Fruit fly (Drosophila melanogaster) whole organism, embryonic: ENCODE data around the gene Or9a.

Experiments
- Ada2b ChIP-seq: fragments of 200-800 bp; sonication (Bioruptor generic); IDR thresholded peaks from 2 replicates; pipeline ENCODE4 v1.3.6; 2022; ENCODE audit warnings: missing biosample characterization, missing genetic modification characterization
- B-H2 ChIP-seq: fragments of 200-800 bp; sonication (Bioruptor generic); optimal IDR thresholded peaks from 2 replicates; lab custom pipeline; 2018; ENCODE audit warnings: missing biosample characterization, mild to moderate bottlenecking, missing genetic modification characterization
- BtbVII ChIP-seq: fragments of 200-800 bp; sonication (Bioruptor generic); optimal IDR thresholded peaks from 3 replicates; lab custom pipeline; 2017; ENCODE audit warnings: missing biosample characterization, mild to moderate bottlenecking, missing genetic modification characterization
- CG10147 ChIP-seq: fragments of 200-800 bp; sonication (Bioruptor generic); optimal IDR thresholded peaks from 2 replicates; lab custom pipeline; 2019; ENCODE audit warnings: missing biosample characterization, mild to moderate bottlenecking, missing genetic modification characterization, moderate library complexity
- CG10462 ChIP-seq: fragments of 200-800 bp; sonication (Bioruptor generic); optimal IDR thresholded peaks from 2 replicates; lab custom pipeline; 2016; ENCODE audit warnings: missing biosample characterization, missing genetic modification characterization
- CG10959 ChIP-seq: fragments of 200-800 bp; sonication (Bioruptor generic); IDR thresholded peaks from 2 replicates; pipeline ENCODE4 v1.3.6; 2022; ENCODE audit warnings: missing biosample characterization, missing genetic modification characterization
- CG11093 ChIP-seq: fragments of 200-800 bp; sonication (Bioruptor generic); IDR thresholded peaks from 3 replicates; pipeline ENCODE4 v1.3.6; 2022; ENCODE audit warnings: missing biosample characterization, missing genetic modification characterization
- CG12071 ChIP-seq: fragments of 200-800 bp; sonication (Bioruptor generic); optimal IDR thresholded peaks from 3 replicates; lab custom pipeline; 2018; ENCODE audit warnings: missing biosample characterization, mild to moderate bottlenecking, missing genetic modification characterization
- CG13296 ChIP-seq: fragments of 200-800 bp; sonication (Bioruptor generic); optimal IDR thresholded peaks from 3 replicates; lab custom pipeline; 2018; ENCODE audit warnings: missing biosample characterization, mild to moderate bottlenecking, missing genetic modification characterization
- CG15073 ChIP-seq: fragments of 200-800 bp; sonication (Bioruptor generic); optimal IDR thresholded peaks from 2 replicates; lab custom pipeline; 2016; ENCODE audit warnings: missing biosample characterization, missing genetic modification characterization
- CG15269 ChIP-seq: fragments of 200-800 bp; sonication (Bioruptor generic); optimal IDR thresholded peaks from 2 replicates; lab custom pipeline; 2018; ENCODE audit warnings: missing biosample characterization, mild to moderate bottlenecking, missing genetic modification characterization, moderate library complexity
- CG16815 ChIP-seq: fragments of 200-800 bp; sonication (Bioruptor generic); optimal IDR thresholded peaks from 3 replicates; lab custom pipeline; 2017; ENCODE audit warnings: missing biosample characterization, mild to moderate bottlenecking, missing genetic modification characterization
- CG18262 ChIP-seq: fragments of 200-800 bp; optimal IDR thresholded peaks from 3 replicates; lab custom pipeline; 2019; ENCODE audit warnings: missing biosample characterization, mild to moderate bottlenecking, missing genetic modification characterization, moderate library complexity
- CG18599 ChIP-seq: fragments of 200-800 bp; sonication (Bioruptor generic); optimal IDR thresholded peaks from 3 replicates; lab custom pipeline; 2017; ENCODE audit warnings: missing biosample characterization, missing genetic modification characterization, mild to moderate bottlenecking, moderate library complexity, missing genetic modification reagents
- CG18619 ChIP-seq: fragments of 200-800 bp; sonication (Bioruptor generic); optimal IDR thresholded peaks from 3 replicates; lab custom pipeline; 2017; ENCODE audit warnings: missing biosample characterization, mild to moderate bottlenecking, missing genetic modification characterization
- CG2712 ChIP-seq: fragments of 200-800 bp; optimal IDR thresholded peaks from 3 replicates; lab custom pipeline; 2019; ENCODE audit warnings: missing biosample characterization, mild to moderate bottlenecking, missing genetic modification characterization, moderate library complexity
- CG31441 ChIP-seq: fragments of 200-800 bp; sonication (Bioruptor generic); IDR thresholded peaks from 2 replicates; pipeline ENCODE4 v1.3.6; 2022; ENCODE audit warnings: missing biosample characterization, missing genetic modification characterization
- CG4707 ChIP-seq: fragments of 200-800 bp; sonication (Bioruptor generic); optimal IDR thresholded peaks from 2 replicates; lab custom pipeline; 2018; ENCODE audit warnings: missing biosample characterization, mild to moderate bottlenecking, missing genetic modification characterization, moderate library complexity
- CG4730 ChIP-seq: fragments of 200-800 bp; sonication (Bioruptor generic); IDR thresholded peaks from 2 replicates; pipeline ENCODE4 v1.3.6; 2022; ENCODE audit warnings: missing biosample characterization, missing genetic modification characterization
- CG7928 ChIP-seq: fragments of 200-800 bp; sonication (Bioruptor generic); optimal IDR thresholded peaks from 2 replicates; lab custom pipeline; 2017; ENCODE audit warnings: missing biosample characterization, mild to moderate bottlenecking, missing genetic modification characterization
- D ChIP-seq, 2 experiments: fragments of 200-800 bp in 1 of 2; fragments of >200 bp in 1 of 2; sonication (Bioruptor generic) in 1 of 2; optimal IDR thresholded peaks; 2 replicates in 1 of 2; 3 replicates in 1 of 2; lab custom pipeline; 2017; ENCODE audit warnings: mild to moderate bottlenecking in 1 of 2, missing biosample characterization in 1 of 2, missing genetic modification characterization in 1 of 2, missing genetic modification reagents in 1 of 2
- Deaf1 ChIP-seq: fragments of 200-800 bp; optimal IDR thresholded peaks from 3 replicates; lab custom pipeline; 2019; ENCODE audit warnings: missing biosample characterization, mild to moderate bottlenecking, missing genetic modification characterization, moderate library complexity
- Dp ChIP-seq: fragments of 200-800 bp; sonication (Bioruptor generic); optimal IDR thresholded peaks from 2 replicates; lab custom pipeline; 2018; ENCODE audit warnings: missing biosample characterization, mild to moderate bottlenecking, missing genetic modification characterization, moderate library complexity
- Hr51 ChIP-seq, 2 experiments: fragments of 200-800 bp; sonication (Bioruptor generic); optimal IDR thresholded peaks; 2 replicates in 1 of 2; 3 replicates in 1 of 2; lab custom pipeline; 2016 to 2018; ENCODE audit warnings: missing biosample characterization in 2 of 2, missing genetic modification characterization in 2 of 2, mild to moderate bottlenecking in 1 of 2, moderate library complexity in 1 of 2
- Med ChIP-seq: fragments of 200-800 bp; sonication (Bioruptor generic); peaks from one replicate; lab custom pipeline; 2016; ENCODE audit warnings: missing biosample characterization, missing genetic modification characterization, mild to moderate bottlenecking, inconsistent platforms, moderate library complexity
- Mes4 ChIP-seq: fragments of 200-800 bp; sonication (Bioruptor generic); optimal IDR thresholded peaks from 2 replicates; lab custom pipeline; 2016; ENCODE audit warnings: missing biosample characterization, missing genetic modification characterization
- Oli ChIP-seq: fragments of 200-800 bp; sonication (Bioruptor generic); optimal IDR thresholded peaks from 2 replicates; lab custom pipeline; 2018; ENCODE audit warnings: missing biosample characterization, mild to moderate bottlenecking, missing genetic modification characterization, moderate library complexity
- PHDP ChIP-seq: fragments of 200-800 bp; sonication (Bioruptor generic); optimal IDR thresholded peaks from 3 replicates; lab custom pipeline; 2018; ENCODE audit warnings: missing biosample characterization, mild to moderate bottlenecking, missing genetic modification characterization, moderate library complexity
- Xbp1 ChIP-seq: fragments of 200-800 bp; sonication (Bioruptor generic); optimal IDR thresholded peaks from 3 replicates; lab custom pipeline; 2016; ENCODE audit warnings: missing biosample characterization, mild to moderate bottlenecking, missing genetic modification characterization
- amos ChIP-seq: fragments of 200-800 bp; sonication (Bioruptor generic); IDR thresholded peaks from 2 replicates; pipeline ENCODE4 v1.3.6; 2022; ENCODE audit warnings: missing biosample characterization, missing genetic modification characterization; ENCODE audit not compliant: partially characterized antibody
- bbx ChIP-seq: fragments of 200-800 bp; sonication (Bioruptor generic); IDR thresholded peaks from 2 replicates; pipeline ENCODE4 v1.3.6; 2022; ENCODE audit warnings: missing biosample characterization, missing genetic modification characterization; ENCODE audit not compliant: partially characterized antibody
- chinmo ChIP-seq: fragments of 200-800 bp; sonication (Bioruptor generic); IDR thresholded peaks from 4 replicates; pipeline ENCODE4 v1.3.6; 2022; ENCODE audit warnings: missing biosample characterization, missing genetic modification characterization; ENCODE audit not compliant: partially characterized antibody
- da ChIP-seq: fragments of 200-800 bp; sonication (Bioruptor generic); optimal IDR thresholded peaks from 2 replicates; lab custom pipeline; 2016; ENCODE audit warnings: missing biosample characterization, missing genetic modification characterization
- ems ChIP-seq: fragments of 200-800 bp; sonication (Bioruptor generic); optimal IDR thresholded peaks from 3 replicates; lab custom pipeline; 2016; ENCODE audit warnings: missing biosample characterization, missing genetic modification characterization
- ftz-f1 ChIP-seq: fragments of 200-800 bp; sonication (Bioruptor generic); optimal IDR thresholded peaks from 2 replicates; lab custom pipeline; 2016; ENCODE audit warnings: missing biosample characterization, missing genetic modification characterization
- fu2 ChIP-seq: fragments of 200-800 bp; sonication (Bioruptor generic); optimal IDR thresholded peaks from 2 replicates; lab custom pipeline; 2016; ENCODE audit warnings: missing biosample characterization, missing genetic modification characterization
- inv ChIP-seq: fragments of 200-800 bp; sonication (Bioruptor generic); IDR thresholded peaks from 2 replicates; pipeline ENCODE4 v1.3.6; 2022; ENCODE audit warnings: missing biosample characterization, missing genetic modification characterization; ENCODE audit not compliant: partially characterized antibody
- mam ChIP-seq: fragments of 200-800 bp; sonication (Bioruptor generic); optimal IDR thresholded peaks from 3 replicates; lab custom pipeline; 2016; ENCODE audit warnings: missing biosample characterization, missing genetic modification characterization
- mld ChIP-seq: fragments of 200-800 bp; sonication (Bioruptor generic); IDR thresholded peaks from 3 replicates; pipeline ENCODE4 v1.3.6; 2022; ENCODE audit warnings: missing biosample characterization, missing genetic modification characterization; ENCODE audit not compliant: partially characterized antibody
- nom ChIP-seq: fragments of 200-800 bp; sonication (Bioruptor generic); optimal IDR thresholded peaks from 2 replicates; lab custom pipeline; 2017; ENCODE audit warnings: missing biosample characterization, missing genetic modification characterization, mild to moderate bottlenecking, moderate library complexity, missing genetic modification reagents
- prd ChIP-seq, 3 experiments: fragments of >200 bp in 2 of 3; fragments of 200-800 bp in 1 of 3; sonication (Bioruptor generic) in 1 of 3; optimal IDR thresholded peaks in 2 of 3; IDR thresholded peaks in 1 of 3; 2 replicates in 2 of 3; 3 replicates in 1 of 3; pipeline versions ENCODE4 v1.3.6 to Lab custom; 2017 to 2022; ENCODE audit warnings: missing biosample characterization in 1 of 3, missing genetic modification characterization in 1 of 3
- ro ChIP-seq: fragments of 200-800 bp; sonication (Bioruptor generic); IDR thresholded peaks from 2 replicates; pipeline ENCODE4 v1.3.6; 2022; ENCODE audit warnings: missing biosample characterization, missing genetic modification characterization
- scrt ChIP-seq: fragments of 200-800 bp; sonication (Bioruptor generic); optimal IDR thresholded peaks from 2 replicates; lab custom pipeline; 2018; ENCODE audit warnings: missing biosample characterization, mild to moderate bottlenecking, missing genetic modification characterization, moderate library complexity
- sug ChIP-seq: fragments of 200-800 bp; optimal IDR thresholded peaks from 2 replicates; lab custom pipeline; 2019; ENCODE audit warnings: missing biosample characterization, mild to moderate bottlenecking, missing genetic modification characterization, moderate library complexity
- tap ChIP-seq: fragments of 200-800 bp; optimal IDR thresholded peaks from 3 replicates; lab custom pipeline; 2019; ENCODE audit warnings: missing biosample characterization, mild to moderate bottlenecking, missing genetic modification characterization, moderate library complexity
- tll ChIP-seq, 2 experiments: fragments of 200-800 bp in 1 of 2; fragments of >200 bp in 1 of 2; sonication (Bioruptor generic) in 1 of 2; optimal IDR thresholded peaks; 2 replicates each; lab custom pipeline; 2017 to 2019; ENCODE audit warnings: missing biosample characterization in 2 of 2, missing genetic modification characterization in 2 of 2, mild to moderate bottlenecking in 1 of 2, moderate library complexity in 1 of 2
- zen2 ChIP-seq: fragments of 200-800 bp; sonication (Bioruptor generic); IDR thresholded peaks from 3 replicates; pipeline ENCODE4 v1.3.6; 2022; ENCODE audit warnings: missing biosample characterization, missing genetic modification characterization; ENCODE audit not compliant: partially characterized antibody

The Or9a gene

dm6 chrX:10487964-10488605, 28.6 kb upstream of the Or9a start (continued):
- TF ChIP-seq chinmo (GFP tag; lab: Robert Waterston, UW), result no peak
- no peak for TF ChIP-seq CG7928
- TF ChIP-seq Mes4 (GFP tag; lab: Kevin White, UChicago), result no peak
- no peak for TF ChIP-seq tap (tag; lab: Kevin White, UChicago)
- TF ChIP-seq inv (GFP tag; lab: Robert Waterston, UW), result no peak
- TF ChIP-seq CG4707 (GFP tag; lab: Kevin White, UChicago), result no peak
- peak; percentile 96 for TF ChIP-seq sug (tag; lab: Kevin White, UChicago)
- peak; percentile 59 for TF ChIP-seq CG15269 (tag; lab: Kevin White, UChicago)
- peak; percentile 19 for TF ChIP-seq scrt (GFP tag; lab: Kevin White, UChicago)
- TF ChIP-seq ro (GFP tag; lab: Robert Waterston, UW), result no peak
- TF ChIP-seq tll (GFP tag; optimal IDR thresholded peaks at IDR 0.05; lab: Kevin White, UChicago), result no peak
- TF ChIP-seq Med, result peak; percentile 82
- TF ChIP-seq CG13296 (GFP tag; lab: Kevin White, UChicago), result peak; percentile 53
- TF ChIP-seq CG11093, result no peak
- no peak for TF ChIP-seq B-H2 (GFP tag; lab: Kevin White, UChicago)
- TF ChIP-seq amos (GFP tag; lab: Robert Waterston, UW), result no peak
- peak; percentile 84 for TF ChIP-seq CG18599 (GFP tag; lab: Kevin White, UChicago)
- TF ChIP-seq CG2712, result peak; percentile 26
- TF ChIP-seq CG10462 (GFP tag; lab: Kevin White, UChicago), result no peak
- peak; percentile 18 for TF ChIP-seq ems (GFP tag; lab: Kevin White, UChicago)
- TF ChIP-seq CG10959 (GFP tag; lab: Robert Waterston, UW), result no peak
- TF ChIP-seq fu2 (GFP tag; lab: Kevin White, UChicago), result peak; percentile 13
- no peak for TF ChIP-seq zen2 (GFP tag; lab: Robert Waterston, UW)
- peak; percentile 12; the same call in 1 of the 2 replicates for TF ChIP-seq CG4730 (GFP tag; lab: Robert Waterston, UW)
- TF ChIP-seq Oli (tag; lab: Kevin White, UChicago), result peak; percentile 37
- no peak for TF ChIP-seq prd (optimal IDR thresholded peaks at IDR 0.05; lab: Kevin White, UChicago)
- no peak for TF ChIP-seq prd (GFP tag; IDR thresholded peaks at IDR 0.05; lab: Robert Waterston, UW)
- no peak for TF ChIP-seq nom (GFP tag; lab: Kevin White, UChicago)
- TF ChIP-seq Dp (GFP tag; lab: Kevin White, UChicago), result no peak
- peak; percentile 74 for TF ChIP-seq BtbVII (GFP tag; lab: Kevin White, UChicago)
- no peak for TF ChIP-seq CG18262 (tag; lab: Kevin White, UChicago)
- TF ChIP-seq Deaf1, result peak; percentile 17
- TF ChIP-seq Xbp1 (GFP tag; lab: Kevin White, UChicago), result peak; percentile 31
- no peak for TF ChIP-seq bbx
- 0 out of 2 replicates have a peak, but pooled peaks have one; percentile 16 for TF ChIP-seq CG31441 (GFP tag; lab: Robert Waterston, UW)
- no peak for TF ChIP-seq mld (GFP tag; lab: Robert Waterston, UW)
- TF ChIP-seq Hr51 (GFP tag; optimal IDR thresholded peaks at IDR 0.05; lab: Kevin White, UChicago), result peak in 1 of 2 experiments; percentile 55
- peak; percentile 69 for TF ChIP-seq CG18619 (GFP tag; lab: Kevin White, UChicago)
- no peak for TF ChIP-seq CG16815
- no peak for TF ChIP-seq ftz-f1 (GFP tag; lab: Kevin White, UChicago)
- TF ChIP-seq CG10147 (GFP tag; lab: Kevin White, UChicago), result no peak
- TF ChIP-seq Ada2b, result no peak
- no peak for TF ChIP-seq D (optimal IDR thresholded peaks at IDR 0.05; lab: Kevin White, UChicago)
- TF ChIP-seq D (GFP tag; optimal IDR thresholded peaks at IDR 0.05; lab: Kevin White, UChicago), result no peak
- TF ChIP-seq CG15073 (GFP tag; lab: Kevin White, UChicago), result no peak
- TF ChIP-seq PHDP (tag; lab: Kevin White, UChicago), result peak; percentile 47
- no peak for TF ChIP-seq da
- peak; percentile 29 for TF ChIP-seq CG12071 (GFP tag; lab: Kevin White, UChicago)
- TF ChIP-seq mam (GFP tag; lab: Kevin White, UChicago), result peak; percentile 42
